Fruit fly (Drosophila melanogaster) whole organism, adult: ENCODE measurements around the gene S6KL.

Experiments
- CG11617 ChIP-seq: fragments of 200-800 bp; sonication (Bioruptor generic); optimal IDR thresholded peaks from 2 replicates; lab custom pipeline; 2017; ENCODE audit warnings: mild to moderate bottlenecking, missing biosample characterization, missing genetic modification reagents, missing genetic modification characterization
- CG12768 ChIP-seq: fragments of 200-800 bp; sonication (Bioruptor generic); optimal IDR thresholded peaks from 2 replicates; lab custom pipeline; 2017; ENCODE audit warnings: missing biosample characterization, missing genetic modification characterization, mild to moderate bottlenecking, moderate library complexity, missing genetic modification reagents
- CG14711 ChIP-seq: fragments of 200-800 bp; sonication (Bioruptor generic); optimal IDR thresholded peaks from 2 replicates; lab custom pipeline; 2018; ENCODE audit warnings: missing biosample characterization, mild to moderate bottlenecking, missing genetic modification characterization, moderate library complexity
- CG1620 ChIP-seq: fragments of 200-800 bp; sonication (Bioruptor generic); optimal IDR thresholded peaks from 2 replicates; lab custom pipeline; 2016; ENCODE audit warnings: missing biosample characterization, missing genetic modification characterization
- CG33017 ChIP-seq: fragments of 200-800 bp; sonication (Bioruptor generic); optimal IDR thresholded peaks from 2 replicates; lab custom pipeline; 2018; ENCODE audit warnings: missing biosample characterization, mild to moderate bottlenecking, missing genetic modification characterization, moderate library complexity
- CG5204 ChIP-seq: fragments of 200-800 bp; sonication (Bioruptor generic); optimal IDR thresholded peaks from 2 replicates; lab custom pipeline; 2016; ENCODE audit warnings: missing biosample characterization, missing genetic modification characterization
- CG7045 ChIP-seq: fragments of 200-800 bp; sonication (Bioruptor generic); optimal IDR thresholded peaks from 2 replicates; lab custom pipeline; 2017; ENCODE audit warnings: missing biosample characterization, mild to moderate bottlenecking, missing genetic modification characterization
- CG7101 ChIP-seq: fragments of 200-800 bp; sonication (Bioruptor generic); optimal IDR thresholded peaks from 2 replicates; lab custom pipeline; 2018; ENCODE audit warnings: missing biosample characterization, mild to moderate bottlenecking, missing genetic modification characterization, moderate library complexity
- Clk ChIP-seq: fragments of 200-800 bp; sonication (Bioruptor generic); optimal IDR thresholded peaks from 2 replicates; lab custom pipeline; 2017; ENCODE audit warnings: missing biosample characterization, missing genetic modification characterization
- Crg-1 ChIP-seq: fragments of 200-800 bp; sonication (Bioruptor generic); optimal IDR thresholded peaks from 2 replicates; lab custom pipeline; 2016; ENCODE audit warnings: missing biosample characterization, missing genetic modification characterization
- Hr96 ChIP-seq: fragments of 200-800 bp; sonication (Bioruptor generic); optimal IDR thresholded peaks from 2 replicates; lab custom pipeline; 2016; ENCODE audit warnings: missing biosample characterization, missing genetic modification characterization
- Mnt ChIP-seq: fragments of 200-800 bp; sonication (Bioruptor generic); optimal IDR thresholded peaks from 2 replicates; lab custom pipeline; 2016; ENCODE audit warnings: missing biosample characterization, mild to moderate bottlenecking, missing genetic modification characterization
- bab1 ChIP-seq: fragments of 200-800 bp; sonication (Bioruptor generic); optimal IDR thresholded peaks from 3 replicates; lab custom pipeline; 2019; ENCODE audit warnings: missing biosample characterization, mild to moderate bottlenecking, missing genetic modification characterization, moderate library complexity
- cic ChIP-seq: fragments of 200-800 bp; sonication (Bioruptor generic); optimal IDR thresholded peaks from 2 replicates; lab custom pipeline; 2017; ENCODE audit warnings: missing biosample characterization, mild to moderate bottlenecking, missing genetic modification characterization, moderate library complexity
- cnc ChIP-seq, 2 experiments: fragments of >200 bp; optimal IDR thresholded peaks; 2 replicates each; lab custom pipeline; 2017
- kay ChIP-seq: fragments of 200-800 bp; sonication (Bioruptor generic); peaks from one replicate; lab custom pipeline; 2016; ENCODE audit warnings: missing biosample characterization, missing genetic modification characterization, borderline replicate concordance
- ovo ChIP-seq: fragments of 200-800 bp; sonication (Bioruptor generic); optimal IDR thresholded peaks from 2 replicates; lab custom pipeline; 2016; ENCODE audit warnings: missing biosample characterization, missing genetic modification characterization
- pad ChIP-seq: fragments of 200-800 bp; sonication (Bioruptor generic); optimal IDR thresholded peaks from 3 replicates; lab custom pipeline; 2017; ENCODE audit warnings: missing biosample characterization, missing genetic modification characterization, mild to moderate bottlenecking, moderate library complexity, missing genetic modification reagents
- tj ChIP-seq: fragments of 200-800 bp; sonication (Bioruptor generic); optimal IDR thresholded peaks from 3 replicates; lab custom pipeline; 2017; ENCODE audit warnings: missing biosample characterization, mild to moderate bottlenecking, missing genetic modification characterization, moderate library complexity
- toe ChIP-seq: fragments of 200-800 bp; sonication (Bioruptor generic); optimal IDR thresholded peaks from 2 replicates; lab custom pipeline; 2016; ENCODE audit warnings: missing biosample characterization, missing genetic modification characterization

Gene S6KL

dm6 chrX:18788143-18788745 lies at the start of gene S6KL, which contains the start of gene CG6961:
Gene S6KL (plus strand): TSS chrX:18788464.
Gene CG6961 (minus strand): TSS chrX:18788210.
- TF ChIP-seq CG12768 (GFP tag; lab: Kevin White, UChicago) (no peak), CG7101 (tag; lab: Kevin White, UChicago) (no peak), ovo (GFP tag; lab: Kevin White, UChicago) (no peak), pad (no peak), bab1 (GFP tag; lab: Kevin White, UChicago) (peak; percentile 22), CG33017 (tag; lab: Kevin White, UChicago) (no peak), tj (GFP tag; lab: Kevin White, UChicago) (peak; percentile 5), Hr96 (GFP tag; lab: Kevin White, UChicago) (no peak), CG5204 (GFP tag; lab: Kevin White, UChicago) (peak; percentile 18), Clk (GFP tag; lab: Kevin White, UChicago) (no peak), Mnt (GFP tag; lab: Kevin White, UChicago) (no peak), CG1620 (GFP tag; lab: Kevin White, UChicago) (no peak), kay (GFP tag; lab: Kevin White, UChicago) (no peak), CG7045 (GFP tag; lab: Kevin White, UChicago) (no peak), toe (GFP tag; lab: Kevin White, UChicago) (peak; percentile 2), CG14711 (no peak), CG11617 (no peak)

dm6 chrX:18739795-18740194 lies 48.5 kb upstream of the S6KL start, which contains the start of gene CG6873:
Gene CG6873 (minus strand): TSS chrX:18739895.
- TF ChIP-seq pad (no peak), kay (GFP tag; lab: Kevin White, UChicago) (no peak), Hr96 (GFP tag; lab: Kevin White, UChicago) (no peak), tj (GFP tag; lab: Kevin White, UChicago) (no peak), CG14711 (no peak), toe (GFP tag; lab: Kevin White, UChicago) (no peak), CG33017 (tag; lab: Kevin White, UChicago) (no peak), Crg-1 (GFP tag; lab: Kevin White, UChicago) (no peak), CG7101 (tag; lab: Kevin White, UChicago) (no peak), CG1620 (GFP tag; lab: Kevin White, UChicago) (no peak), ovo (GFP tag; lab: Kevin White, UChicago) (no peak), bab1 (GFP tag; lab: Kevin White, UChicago) (no peak), CG12768 (GFP tag; lab: Kevin White, UChicago) (no peak), cic (GFP tag; lab: Kevin White, UChicago) (no peak), CG11617 (no peak), CG5204 (GFP tag; lab: Kevin White, UChicago) (no peak)

DNA sequence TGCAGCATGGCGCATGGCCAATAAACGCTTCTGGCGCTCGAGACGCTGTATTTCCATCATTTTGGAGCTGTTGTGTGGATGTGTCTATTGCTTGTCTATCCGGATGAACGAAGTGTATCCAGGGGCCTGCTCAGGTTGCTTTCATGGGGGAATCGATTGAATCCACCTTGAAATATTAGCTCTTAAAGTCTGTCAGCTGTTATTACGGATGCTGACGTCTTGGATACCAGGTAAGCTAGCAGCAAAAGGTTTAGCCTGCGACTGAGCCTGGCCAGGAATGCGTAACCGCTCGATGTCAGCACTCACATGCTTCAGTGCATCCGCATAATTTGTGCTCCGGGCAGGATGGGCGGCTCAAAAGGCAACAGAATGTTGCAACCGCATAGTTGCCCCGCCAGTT lies 40.1 kb upstream of the S6KL start, which contains the start of gene CG12609:
Gene CG12609 (minus strand): TSS at position 101 of the 400 bp plus-strand sequence.
- TF ChIP-seq cic (GFP tag; lab: Kevin White, UChicago) (no peak), Mnt (GFP tag; lab: Kevin White, UChicago) (no peak), CG11617 (no peak), pad (no peak), CG7045 (GFP tag; lab: Kevin White, UChicago) (no peak), CG14711 (no peak), bab1 (GFP tag; lab: Kevin White, UChicago) (no peak), toe (GFP tag; lab: Kevin White, UChicago) (no peak), Hr96 (GFP tag; lab: Kevin White, UChicago) (no peak), CG33017 (tag; lab: Kevin White, UChicago) (no peak), Clk (GFP tag; lab: Kevin White, UChicago) (no peak), ovo (GFP tag; lab: Kevin White, UChicago) (no peak), cnc (optimal IDR thresholded peaks at IDR 0.05; lab: Kevin White, UChicago) (no peak)

DNA sequence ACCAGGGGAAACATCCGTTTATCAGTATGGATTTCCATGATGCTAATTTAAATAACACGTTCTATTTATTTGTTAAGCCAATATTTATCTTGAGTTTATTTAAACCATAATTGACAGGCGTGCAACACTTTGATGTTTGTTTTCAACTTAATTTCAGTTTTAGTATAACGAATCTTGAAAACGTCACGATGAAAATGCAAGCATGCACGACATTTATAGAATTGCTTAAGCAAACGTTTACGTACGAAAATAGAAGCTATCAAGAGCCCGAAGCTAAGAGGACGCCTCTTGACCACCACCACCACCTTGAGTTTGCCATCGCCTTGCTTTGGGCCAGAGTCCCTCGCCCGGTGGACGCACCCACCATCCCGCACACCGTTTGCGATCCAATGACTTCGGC lies 16.9 kb upstream of the S6KL start:
- no peak for TF ChIP-seq toe (GFP tag; lab: Kevin White, UChicago)
- TF ChIP-seq CG7101 (tag; lab: Kevin White, UChicago) = no peak
- no peak for TF ChIP-seq Hr96 (GFP tag; lab: Kevin White, UChicago)
- TF ChIP-seq cic (GFP tag; lab: Kevin White, UChicago) = no peak
- no peak for TF ChIP-seq CG12768 (GFP tag; lab: Kevin White, UChicago)
- TF ChIP-seq CG1620 (GFP tag; lab: Kevin White, UChicago) = no peak
- TF ChIP-seq Clk (GFP tag; lab: Kevin White, UChicago) = no peak
- TF ChIP-seq Mnt (GFP tag; lab: Kevin White, UChicago) = no peak
- no peak for TF ChIP-seq CG33017 (tag; lab: Kevin White, UChicago)

DNA sequence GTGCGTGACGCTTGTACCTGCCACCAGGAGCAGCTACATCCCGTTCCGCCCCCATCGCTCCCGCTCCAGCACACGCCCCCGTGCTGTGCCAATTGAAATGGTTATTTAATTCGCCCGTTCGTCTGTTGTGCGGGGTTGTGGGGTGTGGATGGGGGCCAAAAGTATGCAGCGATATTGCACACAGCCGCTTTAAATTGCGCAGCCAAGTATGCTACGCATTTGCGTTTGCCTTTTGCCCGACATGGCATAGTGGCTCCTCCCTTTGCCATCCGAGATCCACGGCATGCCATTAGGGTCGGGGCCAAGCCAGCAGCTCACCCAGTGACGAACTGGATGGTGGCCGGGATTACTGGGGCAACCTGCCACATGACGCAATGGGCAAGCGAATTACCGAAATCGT lies 16.3 kb upstream of the S6KL start:
- TF ChIP-seq CG33017 (tag; lab: Kevin White, UChicago) (no peak), cnc (optimal IDR thresholded peaks at IDR 0.05; lab: Kevin White, UChicago) (no peak), Clk (GFP tag; lab: Kevin White, UChicago) (no peak)

DNA sequence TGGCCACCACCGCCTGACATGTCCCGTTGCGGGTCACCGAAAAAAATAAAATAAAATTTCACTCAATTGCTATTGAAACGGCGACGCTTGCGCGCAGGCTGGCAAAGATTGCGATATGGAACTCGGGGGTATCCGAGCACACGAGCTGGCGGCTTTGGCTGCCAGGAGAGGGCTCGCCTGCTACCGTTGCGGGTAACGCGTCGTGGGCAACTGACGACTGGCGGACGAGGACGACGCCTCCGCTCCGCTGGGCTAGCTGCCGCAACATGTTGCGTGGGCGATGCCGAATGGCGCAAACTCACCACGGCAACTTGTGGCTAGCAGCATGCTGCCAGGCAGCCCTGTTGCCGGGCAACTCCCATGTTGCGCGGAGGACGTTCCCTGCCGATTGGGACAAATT lies 14.4 kb upstream of the S6KL start, which contains the start of gene CCKLR-17D3:
Gene CCKLR-17D3 (minus strand): TSS at position 211 of the 400 bp plus-strand sequence.
- no peak for TF ChIP-seq cnc (optimal IDR thresholded peaks at IDR 0.05; lab: Kevin White, UChicago)
- TF ChIP-seq CG5204 (GFP tag; lab: Kevin White, UChicago) = no peak
- TF ChIP-seq CG12768 (GFP tag; lab: Kevin White, UChicago) = no peak
- no peak for TF ChIP-seq toe (GFP tag; lab: Kevin White, UChicago)
- TF ChIP-seq kay (GFP tag; lab: Kevin White, UChicago) = no peak
